Worm (Caenorhabditis elegans) whole organism, L4 larva: Measurements from ENCODE around the gene K08E5.5.

ENCODE experiments used
- F49E8.2 ChIP-seq: sonication (generic microtip); optimal IDR thresholded peaks from 2 replicates; lab custom pipeline; 2016; ENCODE audit warnings: missing compliant biosample characterization, mild to moderate bottlenecking, missing genetic modification characterization, borderline replicate concordance
- R02D3.7 ChIP-seq: fragments of 150-350 bp; sonication (generic microtip); optimal IDR thresholded peaks from 3 replicates; lab custom pipeline; 2014; ENCODE audit warnings: missing biosample characterization, missing genetic modification characterization
- ceh-20 ChIP-seq: fragments of 200-800 bp; sonication (Bioruptor generic); IDR thresholded peaks from 2 replicates; pipeline ENCODE4 v1.3.6; 2022; ENCODE audit warnings: missing genetic modification reagents, missing genetic modification characterization, missing compliant biosample characterization
- daf-16 ChIP-seq, 3 experiments: sonication (generic microtip); optimal IDR thresholded peaks; 2 replicates each; lab custom pipeline; 2016 to 2017; ENCODE audit warnings: missing genetic modification characterization in 3 of 3, missing genetic modification reagents in 3 of 3, mild to moderate bottlenecking in 2 of 3, missing compliant biosample characterization in 2 of 3, missing biosample characterization in 1 of 3, moderate library complexity in 1 of 3
- fos-1 ChIP-seq: fragments of 150-350 bp; optimal IDR thresholded peaks from 2 replicates; lab custom pipeline; 2014; ENCODE audit warnings: missing biosample characterization, missing genetic modification characterization
- lir-3 ChIP-seq: sonication (generic microtip); optimal IDR thresholded peaks from 2 replicates; lab custom pipeline; 2016; ENCODE audit warnings: mild to moderate bottlenecking, missing genetic modification characterization, missing compliant biosample characterization
- nhr-237 ChIP-seq: sonication (generic microtip); optimal IDR thresholded peaks from 2 replicates; lab custom pipeline; 2017; ENCODE audit warnings: missing biosample characterization, missing genetic modification characterization
- nhr-28 ChIP-seq: fragments of 150-350 bp; optimal IDR thresholded peaks from 2 replicates; lab custom pipeline; 2014; ENCODE audit warnings: missing biosample characterization, missing genetic modification characterization
- nhr-77 ChIP-seq: fragments of 150-350 bp; optimal IDR thresholded peaks from 2 replicates; lab custom pipeline; 2014; ENCODE audit warnings: missing biosample characterization, missing genetic modification characterization
- ztf-11 ChIP-seq: fragments of 150-350 bp; optimal IDR thresholded peaks from 2 replicates; lab custom pipeline; 2014; ENCODE audit warnings: missing biosample characterization, missing genetic modification characterization

ce11 chrIII:10199052-10199451 is 38.8 kb upstream of the K08E5.5 start, which contains the start of gene T20G5.8:
- TF ChIP-seq F49E8.2 (tag; lab: Kevin White, UChicago) (no peak), nhr-28 (no peak), lir-3 (tag; lab: Kevin White, UChicago) (no peak), ztf-11 (tag; lab: Kevin White, UChicago) (no peak), daf-16 (GFP tag; optimal IDR thresholded peaks at IDR 0.05; lab: Kevin White, UChicago) (no peak), daf-16 (tag; optimal IDR thresholded peaks at IDR 0.05; lab: Kevin White, UChicago) (no peak), ceh-20 (no peak), R02D3.7 (no peak), nhr-77 (no peak), fos-1 (tag; lab: Kevin White, UChicago) (no peak), nhr-237 (tag; lab: Kevin White, UChicago) (no peak)
